Fruit fly (Drosophila melanogaster): ENCODE measurements around the gene viaf.

viaf gene

dm6 chr3L:12016186-12016585 is 23.2 kb upstream of the viaf start (continued):
- TF ChIP-seq CG5180 (GFP tag; optimal IDR thresholded peaks at IDR 0.05), result no peak
- TF ChIP-seq ind (GFP tag; optimal IDR thresholded peaks at IDR 0.05), result no peak

dm6 chr3L:12014272-12014671 is 21.3 kb upstream of the viaf start:
- TF ChIP-seq Ets65A (GFP tag) (peak; percentile 45), Scr (GFP tag; IDR thresholded peaks at IDR 0.05; ENCODE audit: partially characterized antibody) (no peak), CG6854 (GFP tag; optimal IDR thresholded peaks at IDR 0.05) (no peak), HLH3B (GFP tag; IDR thresholded peaks at IDR 0.05) (no peak), CG16813 (GFP tag; IDR thresholded peaks at IDR 0.05; ENCODE audit: partially characterized antibody) (no peak), nom (GFP tag; optimal IDR thresholded peaks at IDR 0.05) (peak; percentile 74), Tbp (GFP tag; optimal IDR thresholded peaks at IDR 0.05) (no peak)

- no peak for TF ChIP-seq jumu (GFP tag; optimal IDR thresholded peaks at IDR 0.05)
- no peak for TF ChIP-seq CG18764 (GFP tag; optimal IDR thresholded peaks at IDR 0.05)
- TF ChIP-seq Xbp1 (GFP tag; optimal IDR thresholded peaks at IDR 0.05), result no peak
- TF ChIP-seq Fer3 (tag; optimal IDR thresholded peaks at IDR 0.05), result no peak
- no peak for TF ChIP-seq hbn (GFP tag; IDR thresholded peaks at IDR 0.05; ENCODE audit: partially characterized antibody)
- TF ChIP-seq CG17568 (GFP tag; optimal IDR thresholded peaks at IDR 0.05), result no peak
- TF ChIP-seq mam (GFP tag; optimal IDR thresholded peaks at IDR 0.05), result no peak
- no peak for TF ChIP-seq NFAT (GFP tag; IDR thresholded peaks at IDR 0.05)
- no peak for TF ChIP-seq CG14710 (tag; optimal IDR thresholded peaks at IDR 0.05)
- no peak for TF ChIP-seq B-H2 (GFP tag; optimal IDR thresholded peaks at IDR 0.05)
- TF ChIP-seq ap (GFP tag; IDR thresholded peaks at IDR 0.05), result no peak
- TF ChIP-seq sqz (GFP tag; optimal IDR thresholded peaks at IDR 0.05), result no peak
- no peak for TF ChIP-seq eyg (GFP tag; optimal IDR thresholded peaks at IDR 0.05)
Observed at dm6 chr3L:12013698-12014097, 20.7 kb upstream of the viaf start.

dm6 chr3L:12007945-12008344 is 15.0 kb upstream of the viaf start:
- TF ChIP-seq CG15601 (tag; optimal IDR thresholded peaks at IDR 0.05), result peak; percentile 78
- TF ChIP-seq stwl (tag; optimal IDR thresholded peaks at IDR 0.05), result peak; percentile 27
- no peak for TF ChIP-seq Kr (GFP tag; optimal IDR thresholded peaks at IDR 0.05)

- no peak for TF ChIP-seq CG12659 (GFP tag; optimal IDR thresholded peaks at IDR 0.05)
- no peak for TF ChIP-seq fd3F (GFP tag; optimal IDR thresholded peaks at IDR 0.05)
- TF ChIP-seq CG3995 (GFP tag; optimal IDR thresholded peaks at IDR 0.05), result peak; percentile 5
- TF ChIP-seq bab2 (GFP tag; optimal IDR thresholded peaks at IDR 0.05), result no peak
- no peak for TF ChIP-seq emc (GFP tag; optimal IDR thresholded peaks at IDR 0.05)
- no peak for TF ChIP-seq sqz (GFP tag; optimal IDR thresholded peaks at IDR 0.05)
- TF ChIP-seq Rfx (GFP tag; IDR thresholded peaks at IDR 0.05), result no peak
- no peak for TF ChIP-seq amos (GFP tag; IDR thresholded peaks at IDR 0.05; ENCODE audit: partially characterized antibody)
- TF ChIP-seq MBD-R2 (GFP tag; IDR thresholded peaks at IDR 0.05), result no peak
- no peak for TF ChIP-seq CG6689 (GFP tag; IDR thresholded peaks at IDR 0.05)
- no peak for TF ChIP-seq klu (GFP tag; IDR thresholded peaks at IDR 0.05)
- peak; percentile 53 for TF ChIP-seq CG15601 (tag; optimal IDR thresholded peaks at IDR 0.05)
- TF ChIP-seq MESR4 (GFP tag; optimal IDR thresholded peaks at IDR 0.05), result no peak
- TF ChIP-seq Dek (tag; optimal IDR thresholded peaks at IDR 0.05), result no peak
- no peak for TF ChIP-seq pan (optimal IDR thresholded peaks at IDR 0.05)
- no peak for TF ChIP-seq pan (GFP tag; optimal IDR thresholded peaks at IDR 0.05 in 1 of 2, IDR thresholded peaks at IDR 0.05 in 1 of 2)
- no peak for TF ChIP-seq peb (GFP tag; IDR thresholded peaks at IDR 0.05)
- 0 out of 3 replicates have a peak, but pooled peaks have one; percentile 43 for TF ChIP-seq CG6791 (GFP tag; IDR thresholded peaks at IDR 0.05; ENCODE audit: partially characterized antibody)
- no peak for TF ChIP-seq Atf-2 (GFP tag; optimal IDR thresholded peaks at IDR 0.05)
- no peak for TF ChIP-seq sim (GFP tag; IDR thresholded peaks at IDR 0.05)
- no peak for TF ChIP-seq CG34224 (GFP tag; IDR thresholded peaks at IDR 0.05; ENCODE audit: partially characterized antibody)
- no peak for TF ChIP-seq Side (GFP tag; optimal IDR thresholded peaks at IDR 0.05)
- TF ChIP-seq unpg (GFP tag; optimal IDR thresholded peaks at IDR 0.05), result no peak
Observed at dm6 chr3L:12004136-12004535, 11.2 kb upstream of the viaf start.

Measured in whole organism, embryonic.